Worm (Caenorhabditis elegans) whole organism, L2 larva: ENCODE data around the gene jud-4.

ENCODE experiments used
- ceh-82 ChIP-seq: fragments of 150-350 bp; optimal IDR thresholded peaks from 2 replicates; lab custom pipeline; 2014; ENCODE audit warnings: missing biosample characterization, missing genetic modification characterization
- dmd-4 ChIP-seq: sonication (generic microtip); optimal IDR thresholded peaks from 2 replicates; lab custom pipeline; 2017; ENCODE audit warnings: missing biosample characterization, missing genetic modification characterization
- fos-1 ChIP-seq: fragments of 150-350 bp; optimal IDR thresholded peaks from 2 replicates; lab custom pipeline; 2014; ENCODE audit warnings: missing biosample characterization, missing genetic modification characterization
- lin-39 ChIP-seq: fragments of 150-350 bp; optimal IDR thresholded peaks from 2 replicates; lab custom pipeline; 2014; ENCODE audit warnings: missing biosample characterization, missing genetic modification reagents, missing genetic modification characterization
- mab-5 ChIP-seq: fragments of 150-350 bp; optimal IDR thresholded peaks from 2 replicates; lab custom pipeline; 2014; ENCODE audit warnings: missing biosample characterization, missing genetic modification characterization
- mdl-1 ChIP-seq, 2 experiments: fragments of 150-350 bp in 1 of 2; sonication (generic microtip) in 1 of 2; optimal IDR thresholded peaks; 2 replicates each; lab custom pipeline; 2017; ENCODE audit warnings: missing biosample characterization in 2 of 2, missing genetic modification characterization in 2 of 2
- nhr-11 ChIP-seq: fragments of 150-350 bp; optimal IDR thresholded peaks from 2 replicates; lab custom pipeline; 2014; ENCODE audit warnings: missing biosample characterization, missing genetic modification characterization
- nhr-77 ChIP-seq: fragments of 150-350 bp; optimal IDR thresholded peaks from 2 replicates; lab custom pipeline; 2014; ENCODE audit warnings: missing biosample characterization, missing genetic modification characterization
- skn-1 ChIP-seq: sonication (generic microtip); optimal IDR thresholded peaks from 2 replicates; lab custom pipeline; 2017; ENCODE audit warnings: missing biosample characterization, missing genetic modification characterization
- sma-9 ChIP-seq, 2 experiments: fragments of 150-350 bp in 1 of 2; sonication (generic microtip) in 1 of 2; optimal IDR thresholded peaks; 2 replicates each; lab custom pipeline; 2014 to 2016; ENCODE audit warnings: missing genetic modification characterization in 2 of 2, mild to moderate bottlenecking in 1 of 2, missing biosample characterization in 1 of 2, missing compliant biosample characterization in 1 of 2, missing genetic modification reagents in 1 of 2, moderate library complexity in 1 of 2
- snpc-4 ChIP-seq: fragments of 150-350 bp; optimal IDR thresholded peaks from 2 replicates; lab custom pipeline; 2014; ENCODE audit warnings: missing biosample characterization, missing genetic modification characterization
- unc-39 ChIP-seq: fragments of 150-350 bp; optimal IDR thresholded peaks from 2 replicates; lab custom pipeline; 2014; ENCODE audit warnings: missing biosample characterization, missing genetic modification characterization
- zag-1 ChIP-seq: fragments of 150-350 bp; optimal IDR thresholded peaks from 2 replicates; lab custom pipeline; 2014; ENCODE audit warnings: missing biosample characterization, missing genetic modification characterization
- ztf-11 ChIP-seq: sonication (generic microtip); optimal IDR thresholded peaks from 2 replicates; lab custom pipeline; 2017; ENCODE audit warnings: missing biosample characterization, missing genetic modification characterization

DNA sequence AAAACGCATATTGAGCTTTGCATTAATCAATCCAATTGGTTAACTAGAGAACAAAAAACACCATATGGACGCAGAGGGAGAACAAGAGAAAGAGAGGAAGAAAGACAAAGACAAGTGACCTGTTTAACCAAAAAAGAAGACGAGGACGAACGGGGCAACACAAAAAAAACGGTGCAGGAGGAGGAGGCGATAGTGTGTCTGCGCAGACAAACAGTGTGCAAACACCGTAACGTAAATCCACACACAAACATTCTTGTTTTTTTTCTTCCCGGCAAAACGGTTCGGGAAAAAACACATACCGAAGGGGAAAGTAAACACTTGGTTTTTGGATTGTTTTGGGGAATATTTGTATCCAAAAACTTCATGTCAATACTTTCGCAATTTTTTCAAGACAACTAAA lies 37.3 kb upstream of the jud-4 start:
- TF ChIP-seq skn-1 (tag; lab: Kevin White, UChicago) (no peak), ztf-11 (tag; lab: Kevin White, UChicago) (no peak), zag-1 (tag; lab: Kevin White, UChicago) (no peak), fos-1 (peak; percentile 26), nhr-77 (tag; lab: Kevin White, UChicago) (no peak), sma-9 (GFP tag; optimal IDR thresholded peaks at IDR 0.05; lab: Kevin White, UChicago) (peak; percentile 19), sma-9 (tag; optimal IDR thresholded peaks at IDR 0.05; lab: Kevin White, UChicago) (no peak), lin-39 (no peak), ceh-82 (tag; lab: Kevin White, UChicago) (no peak), dmd-4 (tag; lab: Kevin White, UChicago) (no peak), nhr-11 (tag; lab: Kevin White, UChicago) (no peak), mab-5 (tag; lab: Kevin White, UChicago) (no peak), unc-39 (tag; lab: Kevin White, UChicago) (no peak), snpc-4 (tag; lab: Kevin White, UChicago) (no peak), mdl-1 (tag; optimal IDR thresholded peaks at IDR 0.05; lab: Kevin White, UChicago) (no peak)
